Worm (Caenorhabditis elegans) whole organism, young adult: ENCODE measurements around the gene cest-2.2.

Source experiments
- B0035.1 ChIP-seq: sonication (generic microtip); optimal IDR thresholded peaks from 2 replicates; lab custom pipeline; 2016; ENCODE audit warnings: missing genetic modification characterization, mild to moderate bottlenecking, missing compliant biosample characterization, missing genotype, missing genetic modification reagents
- B0336.3 ChIP-seq: fragments of 200-800 bp; sonication (Bioruptor generic); IDR thresholded peaks from 2 replicates; pipeline ENCODE4 v1.3.6; 2022; ENCODE audit warnings: missing genetic modification characterization, missing compliant biosample characterization
- C06A6.2 ChIP-seq: fragments of 200-800 bp; sonication (Bioruptor generic); conservative IDR thresholded peaks from 2 replicates; pipeline ENCODE4 v1.3.6; 2022; ENCODE audit warnings: missing genetic modification characterization, missing compliant biosample characterization
- D2030.7 ChIP-seq: fragments of 200-800 bp; sonication (Bioruptor generic); IDR thresholded peaks from 2 replicates; pipeline ENCODE4 v1.3.6; 2022; ENCODE audit warnings: missing genetic modification reagents, missing genetic modification characterization, missing compliant biosample characterization
- F22D6.2 ChIP-seq: sonication (generic microtip); optimal IDR thresholded peaks from 2 replicates; lab custom pipeline; 2016; ENCODE audit warnings: mild to moderate bottlenecking, missing genetic modification characterization, missing compliant biosample characterization
- F33H1.4 ChIP-seq: fragments of 200-800 bp; sonication (Bioruptor generic); IDR thresholded peaks from 2 replicates; pipeline ENCODE4 v1.3.6; 2022; ENCODE audit warnings: missing genetic modification reagents, missing genetic modification characterization, missing compliant biosample characterization
- F37B4.10 ChIP-seq: fragments of 200-800 bp; sonication (Bioruptor generic); IDR thresholded peaks from 2 replicates; pipeline ENCODE4 v1.3.6; 2022; ENCODE audit warnings: missing genetic modification characterization, missing compliant biosample characterization
- T07F8.4 ChIP-seq: sonication (generic microtip); optimal IDR thresholded peaks from 2 replicates; lab custom pipeline; 2016; ENCODE audit warnings: mild to moderate bottlenecking, missing genetic modification characterization, moderate library complexity, missing compliant biosample characterization
- Y56A3A.18 ChIP-seq: fragments of 200-800 bp; sonication (Bioruptor generic); IDR thresholded peaks from 2 replicates; pipeline ENCODE4 v1.3.6; 2022; ENCODE audit warnings: missing genetic modification reagents, missing genetic modification characterization, missing compliant biosample characterization
- Y67H2A.10 ChIP-seq: fragments of 200-800 bp; sonication (Bioruptor generic); conservative IDR thresholded peaks from 2 replicates; pipeline ENCODE4 v1.3.6; 2022; ENCODE audit warnings: missing genetic modification reagents, missing genetic modification characterization, missing compliant biosample characterization
- ZK185.1 ChIP-seq: sonication (generic microtip); optimal IDR thresholded peaks from 2 replicates; lab custom pipeline; 2016; ENCODE audit warnings: mild to moderate bottlenecking, missing genetic modification characterization, missing compliant biosample characterization; ENCODE audit not compliant: poor library complexity, severe bottlenecking
- aptf-2 ChIP-seq: fragments of 200-800 bp; sonication (Bioruptor generic); conservative IDR thresholded peaks from 2 replicates; pipeline ENCODE4 v1.3.6; 2022; ENCODE audit warnings: missing genetic modification reagents, missing genetic modification characterization, missing compliant biosample characterization
- aptf-3 ChIP-seq: fragments of 200-800 bp; sonication (Bioruptor generic); IDR thresholded peaks from 2 replicates; pipeline ENCODE4 v1.3.6; 2022; ENCODE audit warnings: missing genetic modification characterization, missing compliant biosample characterization
- athp-1 ChIP-seq: sonication (generic microtip); optimal IDR thresholded peaks from 2 replicates; lab custom pipeline; 2017; ENCODE audit warnings: mild to moderate bottlenecking, missing genetic modification characterization, missing compliant biosample characterization
- bed-1 ChIP-seq: fragments of 200-800 bp; sonication (Bioruptor generic); IDR thresholded peaks from 2 replicates; pipeline ENCODE4 v1.3.6; 2022; ENCODE audit warnings: missing genetic modification reagents, missing genetic modification characterization, missing compliant biosample characterization
- bed-2 ChIP-seq: fragments of 200-800 bp; sonication (Bioruptor generic); IDR thresholded peaks from 2 replicates; pipeline ENCODE4 v1.3.6; 2022; ENCODE audit warnings: missing genetic modification reagents, missing genetic modification characterization, missing compliant biosample characterization
- ccch-3 ChIP-seq: fragments of 200-800 bp; sonication (Bioruptor generic); optimal IDR thresholded peaks from 2 replicates; lab custom pipeline; 2018; ENCODE audit warnings: mild to moderate bottlenecking, missing genetic modification characterization, missing compliant biosample characterization
- ceh-100 ChIP-seq: fragments of 200-800 bp; sonication (Bioruptor generic); IDR thresholded peaks from 2 replicates; pipeline ENCODE4 v1.3.6; 2022; ENCODE audit warnings: missing genetic modification reagents, missing genetic modification characterization, missing compliant biosample characterization
- dox-1 ChIP-seq: fragments of 200-800 bp; sonication (Bioruptor generic); IDR thresholded peaks from 2 replicates; pipeline ENCODE4 v1.3.6; 2022; ENCODE audit warnings: missing genetic modification reagents, missing genetic modification characterization, missing compliant biosample characterization
- egrh-3 ChIP-seq: fragments of 200-800 bp; sonication (Bioruptor generic); IDR thresholded peaks from 2 replicates; pipeline ENCODE4 v1.3.6; 2022; ENCODE audit warnings: missing genetic modification reagents, missing genetic modification characterization, missing compliant biosample characterization
- ekl-4 ChIP-seq: fragments of 200-800 bp; sonication (Bioruptor generic); IDR thresholded peaks from 2 replicates; pipeline ENCODE4 v1.3.6; 2022; ENCODE audit warnings: missing genetic modification reagents, missing genetic modification characterization, missing compliant biosample characterization
- ets-4 ChIP-seq: fragments of 200-800 bp; sonication (Bioruptor generic); optimal IDR thresholded peaks from 2 replicates; lab custom pipeline; 2018; ENCODE audit warnings: mild to moderate bottlenecking, missing genetic modification characterization, missing compliant biosample characterization
- him-1 ChIP-seq: sonication (generic microtip); optimal IDR thresholded peaks from 2 replicates; lab custom pipeline; 2016; ENCODE audit warnings: missing genotype, missing genetic modification reagents, missing genetic modification characterization, missing compliant biosample characterization
- let-607 ChIP-seq, 2 experiments: fragments of 200-800 bp in 1 of 2; sonication (Bioruptor generic) in 1 of 2; sonication (generic microtip) in 1 of 2; optimal IDR thresholded peaks; 2 replicates each; lab custom pipeline; 2016 to 2018; ENCODE audit warnings: mild to moderate bottlenecking in 2 of 2, missing compliant biosample characterization in 2 of 2, missing genetic modification characterization in 2 of 2, moderate library complexity in 2 of 2, missing genotype in 1 of 2
- lir-1 ChIP-seq: fragments of 200-800 bp; sonication (Bioruptor generic); conservative IDR thresholded peaks from 2 replicates; pipeline ENCODE4 v1.3.6; 2022; ENCODE audit warnings: missing genetic modification reagents, missing genetic modification characterization, missing compliant biosample characterization
- madf-10 ChIP-seq: sonication (generic microtip); optimal IDR thresholded peaks from 2 replicates; lab custom pipeline; 2016; ENCODE audit warnings: mild to moderate bottlenecking, missing genetic modification characterization, missing compliant biosample characterization
- madf-6 ChIP-seq: fragments of 200-800 bp; sonication (Bioruptor generic); IDR thresholded peaks from 2 replicates; pipeline ENCODE4 v1.3.6; 2022; ENCODE audit warnings: missing genetic modification reagents, missing genetic modification characterization, missing compliant biosample characterization
- madf-8 ChIP-seq: fragments of 200-800 bp; sonication (Bioruptor generic); conservative IDR thresholded peaks from 2 replicates; pipeline ENCODE4 v1.3.6; 2022; ENCODE audit warnings: missing genetic modification reagents, missing genetic modification characterization, missing compliant biosample characterization
- nfya-2 ChIP-seq: fragments of 200-800 bp; sonication (Bioruptor generic); IDR thresholded peaks from 2 replicates; pipeline ENCODE4 v1.3.6; 2022; ENCODE audit warnings: missing genetic modification reagents, missing genetic modification characterization, missing compliant biosample characterization
- nfyb-1 ChIP-seq: fragments of 200-800 bp; sonication (Bioruptor generic); IDR thresholded peaks from 2 replicates; pipeline ENCODE4 v1.3.6; 2022; ENCODE audit warnings: missing genetic modification reagents, missing genetic modification characterization, missing compliant biosample characterization
- nhr-179 ChIP-seq: sonication (generic microtip); optimal IDR thresholded peaks from 2 replicates; lab custom pipeline; 2016; ENCODE audit warnings: mild to moderate bottlenecking, missing genetic modification characterization, missing compliant biosample characterization
- nhr-27 ChIP-seq: fragments of 200-800 bp; sonication (Bioruptor generic); optimal IDR thresholded peaks from 2 replicates; lab custom pipeline; 2018; ENCODE audit warnings: mild to moderate bottlenecking, missing genetic modification characterization, moderate library complexity, missing compliant biosample characterization
- nhr-80 ChIP-seq: sonication (generic microtip); optimal IDR thresholded peaks from 2 replicates; lab custom pipeline; 2016; ENCODE audit warnings: missing genetic modification characterization, missing compliant biosample characterization
- rec-8 ChIP-seq, 2 experiments: sonication (generic microtip); optimal IDR thresholded peaks; 2 replicates each; lab custom pipeline; 2016; ENCODE audit warnings: mild to moderate bottlenecking in 2 of 2, missing genetic modification characterization in 2 of 2, missing genetic modification reagents in 2 of 2, missing genotype in 2 of 2, missing biosample characterization in 1 of 2, missing compliant biosample characterization in 1 of 2, moderate library complexity in 1 of 2
- repo-1 ChIP-seq: sonication (generic microtip); optimal IDR thresholded peaks from 2 replicates; lab custom pipeline; 2017; ENCODE audit warnings: mild to moderate bottlenecking, missing genetic modification characterization, missing compliant biosample characterization
- rpc-1 ChIP-seq, 2 experiments: fragments of 150-350 bp in 1 of 2; sonication (generic microtip) in 1 of 2; optimal IDR thresholded peaks; 2 replicates each; lab custom pipeline; 2014 to 2018; ENCODE audit warnings: missing biosample characterization in 1 of 2, missing genetic modification characterization in 1 of 2, missing genetic modification reagents in 1 of 2, missing genotype in 1 of 2
- snpc-1.1 ChIP-seq: sonication (generic microtip); optimal IDR thresholded peaks from 2 replicates; lab custom pipeline; 2017; ENCODE audit warnings: missing genetic modification characterization, mild to moderate bottlenecking, missing compliant biosample characterization, antibody characterized with exemption, moderate library complexity, missing genotype, missing genetic modification reagents; ENCODE audit not compliant: insufficient read depth
- snpc-3.4 ChIP-seq: sonication (generic microtip); optimal IDR thresholded peaks from 2 replicates; lab custom pipeline; 2017; ENCODE audit warnings: missing genetic modification characterization, mild to moderate bottlenecking, missing compliant biosample characterization, antibody characterized with exemption, moderate library complexity, missing genotype, missing genetic modification reagents
- tbp1 ChIP-seq: fragments of 200-800 bp; sonication (Bioruptor generic); optimal IDR thresholded peaks from 2 replicates; lab custom pipeline; 2018; ENCODE audit warnings: mild to moderate bottlenecking, missing genetic modification characterization, missing compliant biosample characterization
- tbx-9 ChIP-seq: sonication (generic microtip); optimal IDR thresholded peaks from 2 replicates; lab custom pipeline; 2016; ENCODE audit warnings: borderline replicate concordance, missing genetic modification characterization, inconsistent platforms, missing compliant biosample characterization
- tlf-1 ChIP-seq: fragments of 200-800 bp; sonication (Bioruptor generic); optimal IDR thresholded peaks from 2 replicates; lab custom pipeline; 2018; ENCODE audit warnings: mild to moderate bottlenecking, missing genetic modification characterization, missing compliant biosample characterization
- xnd-1 ChIP-seq: sonication (generic microtip); optimal IDR thresholded peaks from 2 replicates; lab custom pipeline; 2016; ENCODE audit warnings: missing genotype, missing genetic modification reagents, missing genetic modification characterization, missing compliant biosample characterization
- zfh-2 ChIP-seq: fragments of 200-800 bp; sonication (Bioruptor generic); conservative IDR thresholded peaks from 2 replicates; pipeline ENCODE4 v1.3.6; 2022; ENCODE audit warnings: missing genetic modification reagents, missing genetic modification characterization, missing compliant biosample characterization
- zim-3 ChIP-seq: sonication (generic microtip); optimal IDR thresholded peaks from 2 replicates; lab custom pipeline; 2017; ENCODE audit warnings: mild to moderate bottlenecking, missing genetic modification characterization, moderate library complexity, missing compliant biosample characterization
- ztf-18 ChIP-seq: sonication (generic microtip); optimal IDR thresholded peaks from 2 replicates; lab custom pipeline; 2016; ENCODE audit warnings: missing genotype, mild to moderate bottlenecking, missing genetic modification characterization, missing compliant biosample characterization
- ztf-22 ChIP-seq: fragments of 200-800 bp; sonication (Bioruptor generic); optimal IDR thresholded peaks from 2 replicates; lab custom pipeline; 2018; ENCODE audit warnings: mild to moderate bottlenecking, missing genetic modification characterization, moderate library complexity, missing compliant biosample characterization
- ztf-25 ChIP-seq: fragments of 200-800 bp; sonication (Bioruptor generic); IDR thresholded peaks from 2 replicates; pipeline ENCODE4 v1.3.6; 2022; ENCODE audit warnings: missing genetic modification reagents, missing genetic modification characterization, missing compliant biosample characterization
- ztf-28 ChIP-seq: fragments of 200-800 bp; sonication (Bioruptor generic); IDR thresholded peaks from 2 replicates; pipeline ENCODE4 v1.3.6; 2022; ENCODE audit warnings: missing genetic modification reagents, missing genetic modification characterization, missing compliant biosample characterization

The cest-2.2 gene

DNA sequence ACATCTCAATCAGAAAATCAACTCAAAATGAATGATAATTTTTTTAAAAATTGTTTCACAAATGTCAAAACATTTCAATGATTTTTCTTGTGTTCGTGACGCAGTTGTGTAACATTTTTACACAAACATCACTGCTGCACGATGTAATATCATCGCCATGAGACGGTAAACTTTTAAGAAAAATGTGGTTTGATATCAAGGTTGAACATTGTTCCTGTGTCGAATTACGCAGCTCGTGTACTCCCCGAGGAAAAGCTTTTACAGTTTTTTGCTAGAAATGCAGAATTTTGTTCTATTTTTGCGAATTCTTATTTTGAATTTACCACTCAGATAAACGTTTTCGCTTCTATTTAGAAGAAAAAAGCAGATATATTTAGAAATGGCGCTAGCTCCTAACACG, 22.5 kb upstream of the cest-2.2 start (continued):
- no peak for TF ChIP-seq lir-1 (GFP tag; lab: Robert Waterston, UW)
- no peak for TF ChIP-seq madf-10 (tag; lab: Kevin White, UChicago)
- TF ChIP-seq ekl-4 (GFP tag; lab: Robert Waterston, UW), result peak; percentile 35; the same call in 1 of the 2 replicates
- TF ChIP-seq bed-2 (GFP tag; lab: Robert Waterston, UW), result no peak
- no peak for TF ChIP-seq F33H1.4 (GFP tag; lab: Robert Waterston, UW)
- no peak for TF ChIP-seq aptf-2 (GFP tag; lab: Robert Waterston, UW)
- TF ChIP-seq ceh-100 (GFP tag; lab: Robert Waterston, UW), result no peak
- TF ChIP-seq F37B4.10 (GFP tag; lab: Robert Waterston, UW), result no peak
- TF ChIP-seq nhr-27 (tag; lab: Kevin White, UChicago), result no peak
- peak; percentile 50 for TF ChIP-seq ZK185.1 (tag; lab: Kevin White, UChicago)
- peak; percentile 34; the same call in 1 of the 2 replicates for TF ChIP-seq B0336.3 (GFP tag; lab: Robert Waterston, UW)
- no peak for TF ChIP-seq ztf-18 (tag; lab: Kevin White, UChicago)
- TF ChIP-seq tbp1 (GFP tag; lab: Kevin White, UChicago), result peak; percentile 42
- TF ChIP-seq him-1 (tag; lab: Kevin White, UChicago), result no peak
- TF ChIP-seq ccch-3 (GFP tag; lab: Kevin White, UChicago), result no peak
- no peak for TF ChIP-seq nfya-2
- no peak for TF ChIP-seq dox-1 (GFP tag; lab: Robert Waterston, UW)
- no peak for TF ChIP-seq bed-1 (GFP tag; lab: Robert Waterston, UW)
- no peak for TF ChIP-seq F22D6.2 (tag; lab: Kevin White, UChicago)
- no peak for TF ChIP-seq T07F8.4
- no peak for TF ChIP-seq tbx-9 (tag; lab: Kevin White, UChicago)
- no peak for TF ChIP-seq snpc-3.4 (tag; lab: Kevin White, UChicago)
- no peak for TF ChIP-seq athp-1 (tag; lab: Kevin White, UChicago)
- no peak for TF ChIP-seq Y67H2A.10 (GFP tag; lab: Robert Waterston, UW)
- TF ChIP-seq D2030.7 (GFP tag; lab: Robert Waterston, UW), result no peak
- no peak for TF ChIP-seq ztf-28 (GFP tag; lab: Robert Waterston, UW)
- peak; percentile 33 for TF ChIP-seq nhr-80 (tag; lab: Kevin White, UChicago)
- no peak for TF ChIP-seq snpc-1.1
- TF ChIP-seq nfyb-1 (GFP tag; lab: Robert Waterston, UW), result peak; percentile 83; the same call in 1 of the 2 replicates
- TF ChIP-seq tlf-1 (GFP tag; lab: Kevin White, UChicago), result no peak
- TF ChIP-seq zim-3 (tag; lab: Kevin White, UChicago), result peak; percentile 19
- peak; percentile 39; the same call in 1 of the 2 replicates for TF ChIP-seq Y56A3A.18 (GFP tag; lab: Robert Waterston, UW)
- TF ChIP-seq repo-1, result peak; percentile 63
- no peak for TF ChIP-seq madf-6 (GFP tag; lab: Robert Waterston, UW)
- no peak for TF ChIP-seq rpc-1 (optimal IDR thresholded peaks at IDR 0.05; lab: Kevin White, UChicago)
- TF ChIP-seq rpc-1 (tag; optimal IDR thresholded peaks at IDR 0.05; lab: Kevin White, UChicago), result no peak
- TF ChIP-seq aptf-3 (GFP tag; lab: Robert Waterston, UW), result no peak
- 0 out of 2 replicates have a peak, but pooled peaks have one; percentile 23 for TF ChIP-seq ztf-25
- no peak for TF ChIP-seq madf-8
- TF ChIP-seq zfh-2, result no peak
- no peak for TF ChIP-seq nhr-179 (tag; lab: Kevin White, UChicago)
- no peak for TF ChIP-seq let-607 (tag; optimal IDR thresholded peaks at IDR 0.05; lab: Kevin White, UChicago)
- TF ChIP-seq rec-8 (tag; optimal IDR thresholded peaks at IDR 0.05; lab: Kevin White, UChicago), result no peak
- no peak for TF ChIP-seq egrh-3 (GFP tag; lab: Robert Waterston, UW)
- no peak for TF ChIP-seq xnd-1 (tag; lab: Kevin White, UChicago)
- TF ChIP-seq ets-4 (GFP tag; lab: Kevin White, UChicago), result no peak
- TF ChIP-seq C06A6.2 (GFP tag; lab: Robert Waterston, UW), result peak; percentile 31; the same call in 1 of the 2 replicates
- no peak for TF ChIP-seq ztf-22 (GFP tag; lab: Kevin White, UChicago)
- TF ChIP-seq B0035.1 (tag; lab: Kevin White, UChicago), result no peak
